Worm (Caenorhabditis elegans) whole organism, L2 larva: ENCODE results near the gene sra-27.

Source experiments
- Y55F3AM.14 ChIP-seq: fragments of 200-800 bp; sonication (Bioruptor generic); optimal IDR thresholded peaks from 2 replicates; lab custom pipeline; 2018; ENCODE audit warnings: mild to moderate bottlenecking, missing genetic modification characterization, missing compliant biosample characterization
- alr-1 ChIP-seq: fragments of 150-350 bp; optimal IDR thresholded peaks from 2 replicates; lab custom pipeline; 2014; ENCODE audit warnings: missing biosample characterization, missing genetic modification characterization
- ama-1 ChIP-seq: fragments of 150-350 bp; optimal IDR thresholded peaks from 2 replicates; lab custom pipeline; 2018; ENCODE audit warnings: inconsistent platforms
- ceh-82 ChIP-seq: fragments of 150-350 bp; optimal IDR thresholded peaks from 2 replicates; lab custom pipeline; 2014; ENCODE audit warnings: missing biosample characterization, missing genetic modification characterization
- egl-27 ChIP-seq: sonication (generic microtip); optimal IDR thresholded peaks from 3 replicates; lab custom pipeline; 2017; ENCODE audit warnings: missing biosample characterization, missing genetic modification reagents, missing genetic modification characterization
- elt-3 ChIP-seq: sonication (generic microtip); optimal IDR thresholded peaks from 2 replicates; lab custom pipeline; 2017; ENCODE audit warnings: missing biosample characterization, missing genetic modification characterization
- lin-13 ChIP-seq: fragments of 150-350 bp; optimal IDR thresholded peaks from 2 replicates; lab custom pipeline; 2014; ENCODE audit warnings: missing biosample characterization, missing genetic modification reagents, missing genetic modification characterization
- lsy-2 ChIP-seq, 2 experiments: fragments of 150-350 bp in 1 of 2; sonication (generic microtip) in 1 of 2; optimal IDR thresholded peaks; 2 replicates each; lab custom pipeline; 2014 to 2017; ENCODE audit warnings: missing biosample characterization in 2 of 2, missing genetic modification characterization in 2 of 2
- mdl-1 ChIP-seq, 2 experiments: fragments of 150-350 bp in 1 of 2; sonication (generic microtip) in 1 of 2; optimal IDR thresholded peaks; 2 replicates each; lab custom pipeline; 2017; ENCODE audit warnings: missing biosample characterization in 2 of 2, missing genetic modification characterization in 2 of 2
- nhr-25 ChIP-seq: fragments of 150-350 bp; sonication (generic microtip); optimal IDR thresholded peaks from 3 replicates; lab custom pipeline; 2014; ENCODE audit warnings: missing biosample characterization, missing genetic modification characterization
- nhr-6 ChIP-seq: fragments of 150-350 bp; optimal IDR thresholded peaks from 2 replicates; lab custom pipeline; 2014; ENCODE audit warnings: missing biosample characterization, missing genetic modification characterization
- skn-1 ChIP-seq: sonication (generic microtip); optimal IDR thresholded peaks from 2 replicates; lab custom pipeline; 2017; ENCODE audit warnings: missing biosample characterization, missing genetic modification characterization
- unc-62 ChIP-seq: fragments of 150-350 bp; optimal IDR thresholded peaks from 2 replicates; lab custom pipeline; 2014; ENCODE audit warnings: missing biosample characterization, missing genetic modification reagents, missing genetic modification characterization
- ztf-11 ChIP-seq: sonication (generic microtip); optimal IDR thresholded peaks from 2 replicates; lab custom pipeline; 2017; ENCODE audit warnings: missing biosample characterization, missing genetic modification characterization

- TF ChIP-seq alr-1 (tag; lab: Kevin White, UChicago) (no peak), lin-13 (no peak), egl-27 (no peak), elt-3 (tag; lab: Kevin White, UChicago) (no peak), nhr-6 (tag; lab: Kevin White, UChicago) (no peak), ceh-82 (tag; lab: Kevin White, UChicago) (no peak), lsy-2 (tag; optimal IDR thresholded peaks at IDR 0.05; lab: Kevin White, UChicago) (no peak), nhr-25 (tag; lab: Kevin White, UChicago) (no peak), Y55F3AM.14 (GFP tag; lab: Kevin White, UChicago) (no peak), unc-62 (GFP tag; lab: Kevin White, UChicago) (no peak), mdl-1 (tag; optimal IDR thresholded peaks at IDR 0.05; lab: Kevin White, UChicago) (no peak), ztf-11 (no peak), skn-1 (tag; lab: Kevin White, UChicago) (no peak), ama-1 (lab: Kevin White, UChicago) (peak; percentile 51)
Observed at ce11 chrII:6560291-6560690, 8.5 kb upstream of the sra-27 start.
